Worm (Caenorhabditis elegans): ENCODE data around the gene F08B12.11.

F08B12.11 gene

DNA sequence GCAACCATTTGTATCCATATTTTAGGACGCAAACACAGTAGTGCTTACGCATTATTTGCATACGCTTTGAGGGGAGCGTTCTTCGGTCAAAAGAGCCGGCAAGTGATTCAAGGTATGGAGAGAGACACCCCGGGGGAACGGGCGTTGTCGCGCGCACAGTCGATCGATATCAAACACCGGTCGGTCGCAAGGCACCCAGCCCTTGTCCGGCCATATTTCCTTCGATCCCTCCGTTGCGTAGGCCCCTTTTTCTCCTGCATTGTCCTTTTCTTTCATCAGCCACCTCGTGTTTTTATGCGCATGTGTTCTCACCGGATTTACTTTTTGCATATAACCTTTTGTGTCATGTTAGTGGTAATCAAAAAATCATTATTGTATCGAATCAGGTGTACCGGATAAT lies 18.9 kb upstream of the F08B12.11 start:
- TF ChIP-seq lin-13 (GFP tag; optimal IDR thresholded peaks at IDR 0.05) (no peak), R02D3.7 (tag; optimal IDR thresholded peaks at IDR 0.05) (no peak), nhr-102 (tag; optimal IDR thresholded peaks at IDR 0.05) (no peak), nhr-42 (GFP tag; IDR thresholded peaks at IDR 0.05) (no peak), hlh-30 (tag; optimal IDR thresholded peaks at IDR 0.05; ENCODE audit: insufficient read depth) (no peak), daf-12 (tag; optimal IDR thresholded peaks at IDR 0.05) (no peak), ceh-32 (tag; optimal IDR thresholded peaks at IDR 0.05; ENCODE audit: poor library complexity) (no peak), F49E8.2 (tag; optimal IDR thresholded peaks at IDR 0.05; ENCODE audit: borderline replicate concordance) (no peak), nhr-111 (GFP tag; optimal IDR thresholded peaks at IDR 0.05) (no peak), ztf-7 (tag; optimal IDR thresholded peaks at IDR 0.05) (no peak), mdl-1 (tag; optimal IDR thresholded peaks at IDR 0.05) (no peak)

DNA sequence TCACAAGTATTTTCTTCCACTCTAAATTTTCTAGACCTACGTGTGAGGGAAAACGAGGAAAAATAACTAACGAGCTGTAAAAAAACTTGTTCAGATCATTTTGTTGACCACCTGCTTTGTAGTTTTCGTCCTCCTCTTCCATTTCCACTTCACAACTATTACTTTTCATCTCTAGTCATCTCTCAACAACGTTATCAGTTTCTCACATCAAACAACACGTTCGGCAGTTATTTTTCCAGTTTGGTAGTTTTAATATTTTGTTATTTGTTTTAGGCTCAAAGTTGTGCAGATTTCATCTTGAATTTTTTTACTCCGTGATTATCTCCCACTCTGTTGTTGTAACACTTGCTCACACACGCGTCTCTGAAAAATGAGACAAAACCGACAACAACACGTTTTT lies 17.8 kb upstream of the F08B12.11 start:
- TF ChIP-seq daf-16 (GFP tag; optimal IDR thresholded peaks at IDR 0.05) (peak in 1 of 2 experiments; percentile 88), daf-16 (tag; optimal IDR thresholded peaks at IDR 0.05) (peak; percentile 60), ztf-7 (tag; optimal IDR thresholded peaks at IDR 0.05) (no peak), zag-1 (tag; optimal IDR thresholded peaks at IDR 0.05) (no peak), nhr-48 (tag; optimal IDR thresholded peaks at IDR 0.05) (no peak), tra-1 (GFP tag; IDR thresholded peaks at IDR 0.05) (no peak), F26F4.8 (GFP tag; conservative IDR thresholded peaks at IDR 0.05) (no peak), mdt-29 (GFP tag; IDR thresholded peaks at IDR 0.05) (no peak), nhr-76 (tag; optimal IDR thresholded peaks at IDR 0.05) (no peak), zip-11 (GFP tag; IDR thresholded peaks at IDR 0.05) (no peak), R02D3.7 (tag; optimal IDR thresholded peaks at IDR 0.05) (no peak), tag-97 (GFP tag; IDR thresholded peaks at IDR 0.05) (no peak), aha-1 (tag) (peak; percentile 49), php-3 (GFP tag; IDR thresholded peaks at IDR 0.05) (no peak), attf-4 (tag; optimal IDR thresholded peaks at IDR 0.05) (no peak), snpc-4 (tag; optimal IDR thresholded peaks at IDR 0.05) (no peak), snpc-1.2 (GFP tag; IDR thresholded peaks at IDR 0.05) (no peak), T26A8.4 (GFP tag; IDR thresholded peaks at IDR 0.05) (no peak), zfp-3 (GFP tag; conservative IDR thresholded peaks at IDR 0.05) (no peak), dmd-6 (GFP tag; IDR thresholded peaks at IDR 0.05) (peak; percentile 11; the same call in 1 of the 2 replicates), ceh-20 (GFP tag; IDR thresholded peaks at IDR 0.05) (no peak), F44E2.7 (GFP tag; IDR thresholded peaks at IDR 0.05) (no peak), lsy-2 (tag; optimal IDR thresholded peaks at IDR 0.05) (no peak), nhr-28 (tag; optimal IDR thresholded peaks at IDR 0.05) (peak; percentile 73), spr-1 (tag; optimal IDR thresholded peaks at IDR 0.05) (no peak), dve-1 (tag; optimal IDR thresholded peaks at IDR 0.05; ENCODE audit: insufficient read depth) (peak; percentile 20), set-16 (GFP tag; IDR thresholded peaks at IDR 0.05) (no peak), F49E8.2 (tag; optimal IDR thresholded peaks at IDR 0.05; ENCODE audit: borderline replicate concordance) (no peak), ceh-82 (tag; optimal IDR thresholded peaks at IDR 0.05) (no peak), nhr-6 (tag; optimal IDR thresholded peaks at IDR 0.05) (no peak), nhr-77 (tag; optimal IDR thresholded peaks at IDR 0.05) (no peak), ama-1 (optimal IDR thresholded peaks at IDR 0.05) (no peak), unc-39 (tag; optimal IDR thresholded peaks at IDR 0.05) (no peak), madf-5 (GFP tag; IDR thresholded peaks at IDR 0.05) (no peak), pha-4 (GFP tag; IDR thresholded peaks at IDR 0.05) (no peak), pha-4 (tag; optimal IDR thresholded peaks at IDR 0.05) (no peak), ceh-32 (tag; optimal IDR thresholded peaks at IDR 0.05; ENCODE audit: poor library complexity) (no peak)

Data from whole organism, L4 larva.